Worm (Caenorhabditis elegans): Measurements from ENCODE around the gene lmtr-5.
A peak's percentile ranks its signal among the peaks of the same experiment; 100 is the strongest.

lmtr-5 gene

DNA sequence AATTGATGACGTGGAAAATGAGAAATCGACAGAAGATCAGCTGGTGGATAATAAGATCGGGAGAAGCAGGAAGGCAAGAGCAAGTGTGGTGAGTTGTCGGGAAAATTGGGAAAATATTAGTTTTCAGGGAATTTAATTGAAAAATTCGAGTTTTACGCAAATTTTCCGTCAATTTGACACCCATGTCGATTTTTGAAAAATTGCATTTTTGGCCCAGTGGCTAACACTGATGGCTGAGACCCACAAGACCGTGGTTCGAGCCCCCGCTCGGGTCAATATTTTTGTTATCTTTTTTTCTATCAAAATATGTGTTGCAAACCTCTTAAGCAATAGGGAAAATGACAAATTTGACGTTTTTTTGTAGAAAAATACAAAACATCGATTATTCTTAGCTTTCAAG, 5.1 kb downstream of the lmtr-5 start:
- no peak for TF ChIP-seq ztf-23 (GFP tag; IDR thresholded peaks at IDR 0.05)
- TF ChIP-seq flt-1 (GFP tag; IDR thresholded peaks at IDR 0.05) = no peak
- no peak for TF ChIP-seq T22C8.4 (GFP tag; IDR thresholded peaks at IDR 0.05)
- TF ChIP-seq tab-1 (GFP tag; IDR thresholded peaks at IDR 0.05) = no peak
- TF ChIP-seq klf-2 (GFP tag; conservative IDR thresholded peaks at IDR 0.05) = no peak
- TF ChIP-seq ztf-29 (GFP tag; IDR thresholded peaks at IDR 0.05) = no peak
- no peak for TF ChIP-seq cog-1 (tag; optimal IDR thresholded peaks at IDR 0.05)
- no peak for TF ChIP-seq med-1 (GFP tag; optimal IDR thresholded peaks at IDR 0.05; ENCODE audit: insufficient read depth)
- no peak for TF ChIP-seq ref-1 (GFP tag; conservative IDR thresholded peaks at IDR 0.05)

DNA sequence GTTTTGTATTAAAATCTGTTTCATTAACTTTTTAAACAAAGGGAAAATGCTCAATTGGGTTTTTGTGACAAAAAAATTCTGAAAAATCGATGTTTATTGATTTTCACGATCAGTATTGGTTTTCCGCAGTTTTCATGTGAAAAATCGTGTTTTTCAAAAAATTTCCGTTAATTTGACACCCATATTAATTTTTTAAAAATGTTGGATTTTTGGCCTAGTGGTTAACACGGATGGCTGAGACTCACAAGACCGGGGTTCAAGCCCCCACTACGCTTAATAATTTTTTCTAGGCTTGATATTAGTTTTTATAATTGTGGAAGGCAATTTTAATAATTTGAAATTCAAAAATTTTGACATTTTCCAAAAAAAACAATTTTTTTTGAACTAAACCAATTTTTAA, 7.2 kb downstream of the lmtr-5 start:
- TF ChIP-seq T22C8.4 (GFP tag; IDR thresholded peaks at IDR 0.05) (no peak), ref-1 (GFP tag; conservative IDR thresholded peaks at IDR 0.05) (no peak), klf-2 (GFP tag; conservative IDR thresholded peaks at IDR 0.05) (no peak), ztf-29 (GFP tag; IDR thresholded peaks at IDR 0.05) (no peak), tab-1 (GFP tag; IDR thresholded peaks at IDR 0.05) (no peak), med-1 (GFP tag; optimal IDR thresholded peaks at IDR 0.05; ENCODE audit: insufficient read depth) (no peak), flt-1 (GFP tag; IDR thresholded peaks at IDR 0.05) (no peak), cog-1 (tag; optimal IDR thresholded peaks at IDR 0.05) (no peak), ztf-23 (GFP tag; IDR thresholded peaks at IDR 0.05) (no peak)

DNA sequence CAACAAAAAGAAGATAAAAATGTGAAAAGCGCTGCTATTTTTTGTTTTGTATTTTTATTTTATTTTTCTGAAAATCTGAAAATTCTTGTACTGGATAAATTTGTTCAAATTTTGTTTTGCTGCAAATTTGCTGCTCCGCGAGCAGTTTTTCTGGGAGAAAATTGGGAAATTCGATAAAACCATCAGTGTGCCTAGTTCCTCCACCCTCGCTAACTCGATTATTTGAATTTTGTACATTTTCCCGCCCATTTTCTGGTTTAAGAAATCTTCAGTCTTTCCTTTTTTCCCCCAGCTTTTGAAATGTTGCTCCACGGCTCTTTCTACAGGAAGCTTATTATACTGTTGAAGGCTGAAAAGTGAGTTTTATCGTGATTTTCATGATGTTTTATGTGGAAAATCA, 7.7 kb downstream of the lmtr-5 start, which contains the start of gene R148.8:
Gene R148.8 (plus strand): TSS at position 301 of the 400 bp plus-strand sequence.
- no peak for TF ChIP-seq cog-1 (tag; optimal IDR thresholded peaks at IDR 0.05)
- no peak for TF ChIP-seq klf-2 (GFP tag; conservative IDR thresholded peaks at IDR 0.05)
- TF ChIP-seq ztf-29 (GFP tag; IDR thresholded peaks at IDR 0.05) = no peak
- TF ChIP-seq flt-1 (GFP tag; IDR thresholded peaks at IDR 0.05) = no peak

DNA sequence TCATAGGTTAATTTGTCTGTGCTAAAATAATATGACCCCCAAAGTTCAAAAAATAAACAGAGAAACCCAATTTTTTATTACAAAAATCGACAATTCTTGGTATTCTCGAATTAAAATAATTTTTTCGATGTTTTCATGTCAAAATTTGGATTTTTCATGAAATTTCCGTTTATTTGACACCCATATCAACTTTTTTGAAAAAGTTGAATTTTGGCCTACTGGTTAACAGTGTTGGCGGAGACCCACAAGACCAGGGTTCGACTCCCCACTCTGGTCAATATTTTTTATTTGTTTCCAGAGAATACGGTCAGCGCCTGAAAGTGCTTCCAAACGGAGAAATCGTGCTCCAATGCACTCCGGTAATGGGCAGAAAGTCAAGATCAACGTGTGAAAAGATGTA, 8.3 kb downstream of the lmtr-5 start:
- no peak for TF ChIP-seq tab-1 (GFP tag; IDR thresholded peaks at IDR 0.05)
- no peak for TF ChIP-seq cog-1 (tag; optimal IDR thresholded peaks at IDR 0.05)
- no peak for TF ChIP-seq ztf-29 (GFP tag; IDR thresholded peaks at IDR 0.05)
- no peak for TF ChIP-seq ztf-23 (GFP tag; IDR thresholded peaks at IDR 0.05)
- TF ChIP-seq klf-2 (GFP tag; conservative IDR thresholded peaks at IDR 0.05) = no peak
- no peak for TF ChIP-seq flt-1 (GFP tag; IDR thresholded peaks at IDR 0.05)
- TF ChIP-seq ref-1 (GFP tag; conservative IDR thresholded peaks at IDR 0.05) = no peak

DNA sequence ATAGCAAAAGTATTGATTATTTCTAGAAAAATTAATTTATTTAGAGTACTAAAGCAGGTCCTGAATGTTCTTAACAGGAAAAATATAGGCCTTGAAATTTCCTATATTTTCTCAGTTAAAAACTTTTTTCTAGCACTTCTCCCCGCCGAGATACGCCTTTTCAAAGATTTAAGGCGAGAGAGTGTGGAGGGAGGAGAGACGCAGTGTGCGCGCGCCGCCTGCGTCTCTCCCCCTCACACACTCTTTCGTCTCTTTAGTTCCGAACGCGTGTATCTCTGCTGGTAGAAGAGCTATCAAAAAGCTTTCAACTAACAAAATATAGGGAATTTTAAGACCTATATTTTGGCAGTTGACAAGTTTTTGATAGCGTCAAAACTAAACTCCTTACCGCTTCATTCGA, 14.4 kb downstream of the lmtr-5 start:
- TF ChIP-seq ztf-23 (GFP tag; IDR thresholded peaks at IDR 0.05) (no peak), klf-2 (GFP tag; conservative IDR thresholded peaks at IDR 0.05) (no peak), med-1 (GFP tag; optimal IDR thresholded peaks at IDR 0.05; ENCODE audit: insufficient read depth) (no peak), ref-1 (GFP tag; conservative IDR thresholded peaks at IDR 0.05) (no peak), flt-1 (GFP tag; IDR thresholded peaks at IDR 0.05) (no peak)

DNA sequence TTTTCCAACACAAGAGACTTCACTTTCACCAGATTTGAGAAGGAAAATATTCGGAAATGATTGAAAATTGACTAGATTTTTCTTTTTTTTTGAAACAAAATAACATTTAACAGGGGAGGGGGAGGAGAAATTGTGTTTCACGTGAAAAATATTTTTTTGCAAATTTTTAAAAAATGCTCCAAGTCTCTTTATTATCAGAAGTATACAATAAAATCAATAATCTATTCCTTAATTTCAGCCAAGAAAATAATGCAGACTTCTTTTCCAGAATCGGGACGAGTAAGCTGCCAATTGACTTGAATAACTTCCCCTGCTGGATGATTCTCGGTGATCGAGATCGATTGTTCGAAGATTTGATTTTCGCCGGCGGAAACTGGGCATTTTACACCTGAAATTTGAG, 14.8 kb downstream of the lmtr-5 start, which contains the start of gene R148.7:
Gene R148.7 (minus strand): TSS at position 101 of the 400 bp plus-strand sequence.
- TF ChIP-seq med-1 (GFP tag; optimal IDR thresholded peaks at IDR 0.05; ENCODE audit: insufficient read depth) (no peak), flt-1 (GFP tag; IDR thresholded peaks at IDR 0.05) (no peak), T22C8.4 (GFP tag; IDR thresholded peaks at IDR 0.05) (no peak), cog-1 (tag; optimal IDR thresholded peaks at IDR 0.05) (no peak), tab-1 (GFP tag; IDR thresholded peaks at IDR 0.05) (no peak), klf-2 (GFP tag; conservative IDR thresholded peaks at IDR 0.05) (no peak), ztf-29 (GFP tag; IDR thresholded peaks at IDR 0.05) (no peak), ref-1 (GFP tag; conservative IDR thresholded peaks at IDR 0.05) (no peak), ztf-23 (GFP tag; IDR thresholded peaks at IDR 0.05) (no peak)

DNA sequence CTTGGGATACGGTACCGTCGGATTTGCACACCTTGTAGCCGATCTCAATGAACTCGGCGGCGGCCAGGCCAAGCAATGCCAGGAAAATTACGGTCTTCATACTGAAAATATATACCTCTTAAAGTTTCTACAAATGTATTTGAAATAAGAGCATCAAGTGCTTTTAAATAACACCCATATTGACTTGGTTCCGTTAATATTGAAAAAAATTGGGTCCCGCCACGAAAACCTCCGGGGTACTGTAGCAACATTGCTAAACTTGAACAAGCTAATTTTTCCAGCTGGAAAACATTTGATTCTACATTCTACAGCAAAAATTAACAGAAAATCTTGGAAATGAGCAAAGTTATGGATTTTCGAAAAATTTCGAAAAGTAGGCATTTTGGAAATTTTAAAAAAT, 15.9 kb downstream of the lmtr-5 start, which contains the start of gene heh-1:
Gene heh-1 (minus strand): TSS at position 101 of the 400 bp plus-strand sequence.
- no peak for TF ChIP-seq flt-1 (GFP tag; IDR thresholded peaks at IDR 0.05)
- TF ChIP-seq tab-1 (GFP tag; IDR thresholded peaks at IDR 0.05) = no peak
- TF ChIP-seq ref-1 (GFP tag; conservative IDR thresholded peaks at IDR 0.05) = no peak
- TF ChIP-seq ztf-29 (GFP tag; IDR thresholded peaks at IDR 0.05) = no peak
- no peak for TF ChIP-seq cog-1 (tag; optimal IDR thresholded peaks at IDR 0.05)
- no peak for TF ChIP-seq T22C8.4 (GFP tag; IDR thresholded peaks at IDR 0.05)
- TF ChIP-seq klf-2 (GFP tag; conservative IDR thresholded peaks at IDR 0.05) = no peak
- TF ChIP-seq med-1 (GFP tag; optimal IDR thresholded peaks at IDR 0.05; ENCODE audit: insufficient read depth) = no peak

DNA sequence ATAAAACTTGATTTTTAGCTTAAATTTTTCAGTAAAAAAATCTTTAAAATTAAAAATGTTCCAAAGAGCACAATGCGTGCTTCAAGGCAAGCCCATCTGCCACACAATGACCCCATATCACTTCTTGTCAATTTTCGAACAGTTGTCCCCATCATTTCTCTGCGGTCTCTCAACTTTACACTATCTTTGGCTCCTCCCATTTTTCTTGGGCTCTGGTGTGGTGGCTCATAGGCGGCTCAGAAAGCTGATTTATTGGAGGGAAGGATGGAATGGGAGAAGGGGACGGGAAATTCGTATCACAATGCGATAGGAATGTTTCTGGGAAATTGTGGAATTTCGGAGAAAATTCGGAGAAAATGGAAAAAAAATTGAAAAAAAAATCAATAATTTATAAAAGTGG, 17.1 kb downstream of the lmtr-5 start:
- TF ChIP-seq ztf-29 (GFP tag; IDR thresholded peaks at IDR 0.05) (no peak), flt-1 (GFP tag; IDR thresholded peaks at IDR 0.05) (0 out of 2 replicates have a peak, but pooled peaks have one; percentile 25)

DNA sequence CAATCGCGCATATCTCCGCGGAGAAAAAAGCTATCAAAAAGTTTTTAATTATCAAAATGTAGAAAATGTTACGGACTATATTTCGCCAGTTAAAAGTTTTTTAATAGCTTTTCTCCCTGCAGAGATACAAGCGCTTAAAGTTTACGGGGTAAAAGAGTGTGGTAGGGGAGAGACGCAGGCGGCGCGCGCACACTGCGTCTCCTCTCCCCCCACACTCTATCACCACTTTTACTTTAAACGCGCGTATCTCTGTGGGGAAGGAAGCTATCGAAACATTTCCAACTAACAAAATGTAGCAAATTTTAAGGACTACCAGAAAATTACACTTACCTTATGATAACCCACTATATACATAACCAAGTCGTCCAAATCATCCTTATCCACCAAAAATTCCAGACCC, 20.1 kb downstream of the lmtr-5 start:
- TF ChIP-seq ztf-23 (GFP tag; IDR thresholded peaks at IDR 0.05) (no peak), med-1 (GFP tag; optimal IDR thresholded peaks at IDR 0.05; ENCODE audit: insufficient read depth) (no peak), ztf-29 (GFP tag; IDR thresholded peaks at IDR 0.05) (no peak), T22C8.4 (GFP tag; IDR thresholded peaks at IDR 0.05) (no peak), flt-1 (GFP tag; IDR thresholded peaks at IDR 0.05) (no peak), tab-1 (GFP tag; IDR thresholded peaks at IDR 0.05) (no peak), cog-1 (tag; optimal IDR thresholded peaks at IDR 0.05) (no peak), ref-1 (GFP tag; conservative IDR thresholded peaks at IDR 0.05) (no peak), klf-2 (GFP tag; conservative IDR thresholded peaks at IDR 0.05) (no peak)

DNA sequence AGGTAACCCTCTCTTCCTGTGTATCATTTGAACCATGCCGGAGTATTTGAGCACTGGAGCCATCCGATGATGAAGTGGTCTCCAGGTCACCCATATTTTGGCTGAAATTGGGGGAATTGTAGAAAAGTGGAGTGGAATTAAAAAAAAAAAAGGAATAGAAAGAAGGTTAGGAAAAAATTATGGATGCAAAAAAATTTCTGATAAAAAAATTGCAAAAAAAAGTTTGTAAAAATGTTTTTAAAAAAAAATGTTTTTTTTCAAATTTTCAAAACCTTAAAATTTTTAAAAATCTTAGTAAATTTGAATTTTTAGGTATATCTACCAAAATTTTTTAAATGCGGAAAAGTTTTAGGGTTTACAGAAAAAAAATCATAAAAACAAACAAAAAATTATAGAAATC, 35.6 kb downstream of the lmtr-5 start, which contains the start of gene frm-8:
Gene frm-8 (minus strand): TSS at position 101 of the 400 bp plus-strand sequence.
- no peak for TF ChIP-seq T22C8.4 (GFP tag; IDR thresholded peaks at IDR 0.05)
- no peak for TF ChIP-seq tab-1 (GFP tag; IDR thresholded peaks at IDR 0.05)
- no peak for TF ChIP-seq klf-2 (GFP tag; conservative IDR thresholded peaks at IDR 0.05)
- TF ChIP-seq ref-1 (GFP tag; conservative IDR thresholded peaks at IDR 0.05) = no peak
- no peak for TF ChIP-seq med-1 (GFP tag; optimal IDR thresholded peaks at IDR 0.05; ENCODE audit: insufficient read depth)
- no peak for TF ChIP-seq flt-1 (GFP tag; IDR thresholded peaks at IDR 0.05)
- no peak for TF ChIP-seq cog-1 (tag; optimal IDR thresholded peaks at IDR 0.05)
- no peak for TF ChIP-seq ztf-23 (GFP tag; IDR thresholded peaks at IDR 0.05)
- TF ChIP-seq ztf-29 (GFP tag; IDR thresholded peaks at IDR 0.05) = no peak
